Worm (Caenorhabditis elegans) whole organism, L1 larva: Measurements from ENCODE around the gene C26D10.7.

Experiments
- C16A3.4 ChIP-seq: fragments of 150-350 bp; optimal IDR thresholded peaks from 2 replicates; lab custom pipeline; 2014; ENCODE audit warnings: missing biosample characterization, missing genetic modification characterization
- aly-2 ChIP-seq: fragments of 150-350 bp; optimal IDR thresholded peaks from 2 replicates; lab custom pipeline; 2014; ENCODE audit warnings: missing biosample characterization, missing genetic modification characterization
- ama-1 ChIP-seq: fragments of 150-350 bp; optimal IDR thresholded peaks from 2 replicates; lab custom pipeline; 2014
- blmp-1 ChIP-seq: fragments of 150-350 bp; optimal IDR thresholded peaks from 2 replicates; lab custom pipeline; 2014; ENCODE audit warnings: missing biosample characterization, missing genetic modification characterization
- ceh-63 ChIP-seq: fragments of 200-800 bp; sonication (Bioruptor generic); optimal IDR thresholded peaks from 2 replicates; lab custom pipeline; 2018; ENCODE audit warnings: mild to moderate bottlenecking, missing genetic modification characterization, missing compliant biosample characterization
- ceh-88 ChIP-seq: fragments of 200-800 bp; sonication (Bioruptor generic); IDR thresholded peaks from 2 replicates; pipeline ENCODE4 v1.3.6; 2022; ENCODE audit warnings: missing genetic modification characterization, missing compliant biosample characterization
- dpl-1 ChIP-seq, 3 experiments: fragments of 150-350 bp in 2 of 3; sonication (generic microtip) in 1 of 3; optimal IDR thresholded peaks; 2 replicates each; lab custom pipeline; 2014 to 2017; ENCODE audit warnings: missing biosample characterization in 3 of 3, missing genetic modification characterization in 3 of 3, missing genetic modification reagents in 3 of 3
- dsc-1 ChIP-seq: sonication (generic microtip); optimal IDR thresholded peaks from 2 replicates; lab custom pipeline; 2016; ENCODE audit warnings: mild to moderate bottlenecking, missing genetic modification characterization, missing compliant biosample characterization
- efl-1 ChIP-seq, 4 experiments: fragments of 150-350 bp; optimal IDR thresholded peaks in 3 of 4; peaks in 1 of 4; 1 replicate in 1 of 4; 2 replicates in 3 of 4; lab custom pipeline; 2014; ENCODE audit warnings: missing biosample characterization in 2 of 4, missing genetic modification characterization in 2 of 4, missing genetic modification reagents in 2 of 4
- efl-3 ChIP-seq: fragments of 200-800 bp; sonication (Bioruptor generic); optimal IDR thresholded peaks from 2 replicates; lab custom pipeline; 2018; ENCODE audit warnings: mild to moderate bottlenecking, missing genetic modification characterization, missing compliant biosample characterization
- egl-13 ChIP-seq: sonication (generic microtip); optimal IDR thresholded peaks from 2 replicates; lab custom pipeline; 2016; ENCODE audit warnings: missing genotype, missing genetic modification reagents, missing genetic modification characterization, missing compliant biosample characterization
- elt-3 ChIP-seq, 6 experiments: fragments of 150-350 bp in 1 of 6; sonication (generic microtip); optimal IDR thresholded peaks; 2 replicates each; lab custom pipeline; 2017 to 2018; ENCODE audit warnings: missing biosample characterization in 6 of 6, missing genetic modification characterization in 6 of 6, inconsistent platforms in 1 of 6
- ets-5 ChIP-seq: fragments of 200-800 bp; sonication (Bioruptor generic); IDR thresholded peaks from 2 replicates; pipeline ENCODE4 v1.3.6; 2022; ENCODE audit warnings: missing genetic modification characterization, missing compliant biosample characterization
- fkh-10 ChIP-seq: sonication (generic microtip); optimal IDR thresholded peaks from 2 replicates; lab custom pipeline; 2017; ENCODE audit warnings: missing biosample characterization, missing genetic modification reagents, missing genetic modification characterization
- fkh-4 ChIP-seq: sonication (generic microtip); optimal IDR thresholded peaks from 2 replicates; lab custom pipeline; 2016; ENCODE audit warnings: missing compliant biosample characterization, missing genetic modification characterization, borderline replicate concordance
- fkh-8 ChIP-seq: sonication (generic microtip); optimal IDR thresholded peaks from 2 replicates; lab custom pipeline; 2016; ENCODE audit warnings: mild to moderate bottlenecking, missing genetic modification characterization, missing compliant biosample characterization
- fos-1 ChIP-seq: fragments of 150-350 bp; optimal IDR thresholded peaks from 2 replicates; lab custom pipeline; 2014; ENCODE audit warnings: missing biosample characterization, missing genetic modification characterization
- grh-1 ChIP-seq: fragments of 200-800 bp; sonication (Bioruptor generic); IDR thresholded peaks from 2 replicates; pipeline ENCODE4 v1.3.6; 2022; ENCODE audit warnings: missing genetic modification reagents, missing genetic modification characterization, missing compliant biosample characterization
- hpl-2 ChIP-seq: fragments of 150-350 bp; optimal IDR thresholded peaks from 2 replicates; lab custom pipeline; 2014; ENCODE audit warnings: missing biosample characterization, missing genetic modification reagents, missing genetic modification characterization
- isw-1 ChIP-seq: fragments of 200-800 bp; sonication (Bioruptor generic); IDR thresholded peaks from 2 replicates; pipeline ENCODE4 v1.3.6; 2022; ENCODE audit warnings: missing genetic modification characterization, missing compliant biosample characterization
- lin-13 ChIP-seq: fragments of 150-350 bp; optimal IDR thresholded peaks from 2 replicates; lab custom pipeline; 2014; ENCODE audit warnings: missing biosample characterization, missing genetic modification reagents, missing genetic modification characterization
- lin-15B ChIP-seq: fragments of 150-350 bp; sonication (generic microtip); optimal IDR thresholded peaks from 3 replicates; lab custom pipeline; 2014; ENCODE audit warnings: missing biosample characterization, missing genetic modification characterization
- lin-35 ChIP-seq, 2 experiments: fragments of 150-350 bp; optimal IDR thresholded peaks; 2 replicates each; lab custom pipeline; 2014; ENCODE audit warnings: missing biosample characterization in 2 of 2, missing genetic modification characterization in 2 of 2, missing genetic modification reagents in 2 of 2
- lin-39 ChIP-seq: fragments of 150-350 bp; optimal IDR thresholded peaks from 2 replicates; lab custom pipeline; 2014; ENCODE audit warnings: missing biosample characterization, missing genetic modification reagents, missing genetic modification characterization
- lir-3 ChIP-seq: sonication (generic microtip); optimal IDR thresholded peaks from 2 replicates; lab custom pipeline; 2016; ENCODE audit warnings: mild to moderate bottlenecking, missing genetic modification characterization, moderate library complexity, missing compliant biosample characterization; ENCODE audit not compliant: poor library complexity
- mab-9 ChIP-seq: fragments of 200-800 bp; sonication (Bioruptor generic); IDR thresholded peaks from 2 replicates; pipeline ENCODE4 v1.3.6; 2022; ENCODE audit warnings: missing genetic modification reagents, missing genetic modification characterization, missing compliant biosample characterization
- mdl-1 ChIP-seq, 2 experiments: fragments of 150-350 bp; optimal IDR thresholded peaks; 2 replicates each; lab custom pipeline; 2014 to 2017; ENCODE audit warnings: missing biosample characterization in 2 of 2, missing genetic modification characterization in 2 of 2, inconsistent platforms in 1 of 2
- mef-2 ChIP-seq: fragments of 150-350 bp; optimal IDR thresholded peaks from 2 replicates; lab custom pipeline; 2014; ENCODE audit warnings: missing biosample characterization, missing genetic modification characterization
- nhr-11 ChIP-seq: fragments of 150-350 bp; optimal IDR thresholded peaks from 2 replicates; lab custom pipeline; 2014; ENCODE audit warnings: missing biosample characterization, missing genetic modification characterization
- nhr-12 ChIP-seq: sonication (generic microtip); optimal IDR thresholded peaks from 2 replicates; lab custom pipeline; 2017; ENCODE audit warnings: missing biosample characterization, missing genetic modification characterization
- nhr-19 ChIP-seq: fragments of 200-800 bp; sonication (Bioruptor generic); conservative IDR thresholded peaks from 2 replicates; pipeline ENCODE4 v1.3.6; 2022; ENCODE audit warnings: missing genetic modification characterization, missing compliant biosample characterization
- nhr-20 ChIP-seq: sonication (generic microtip); optimal IDR thresholded peaks from 2 replicates; lab custom pipeline; 2016; ENCODE audit warnings: mild to moderate bottlenecking, missing genetic modification characterization, missing compliant biosample characterization
- nhr-237 ChIP-seq: fragments of 150-350 bp; optimal IDR thresholded peaks from 2 replicates; lab custom pipeline; 2014; ENCODE audit warnings: missing biosample characterization, missing genetic modification characterization
- nhr-76 ChIP-seq: sonication (generic microtip); optimal IDR thresholded peaks from 2 replicates; lab custom pipeline; 2017; ENCODE audit warnings: missing biosample characterization, missing genetic modification characterization
- nhr-77 ChIP-seq: fragments of 150-350 bp; optimal IDR thresholded peaks from 2 replicates; lab custom pipeline; 2014; ENCODE audit warnings: missing biosample characterization, missing genetic modification characterization
- nhr-85 ChIP-seq: sonication (generic microtip); peaks from one replicate; lab custom pipeline; 2016; ENCODE audit warnings: missing genetic modification characterization, inconsistent platforms, missing compliant biosample characterization
- nhr-90 ChIP-seq: sonication (generic microtip); optimal IDR thresholded peaks from 2 replicates; lab custom pipeline; 2016; ENCODE audit warnings: mild to moderate bottlenecking, missing genetic modification characterization, missing compliant biosample characterization; ENCODE audit not compliant: poor library complexity
- pqm-1 ChIP-seq: sonication (generic microtip); optimal IDR thresholded peaks from 3 replicates; lab custom pipeline; 2017; ENCODE audit warnings: missing biosample characterization, missing genetic modification characterization
- rnt-1 ChIP-seq: sonication (generic microtip); optimal IDR thresholded peaks from 2 replicates; lab custom pipeline; 2016; ENCODE audit warnings: mild to moderate bottlenecking, missing genetic modification characterization, moderate library complexity, missing compliant biosample characterization
- skn-1 ChIP-seq: fragments of 150-350 bp; optimal IDR thresholded peaks from 2 replicates; lab custom pipeline; 2014; ENCODE audit warnings: missing biosample characterization, missing genetic modification characterization
- snpc-4 ChIP-seq: fragments of 150-350 bp; optimal IDR thresholded peaks from 2 replicates; lab custom pipeline; 2014; ENCODE audit warnings: missing biosample characterization, missing genetic modification characterization
- snu-23 ChIP-seq: sonication (generic microtip); optimal IDR thresholded peaks from 2 replicates; lab custom pipeline; 2016; ENCODE audit warnings: missing genetic modification characterization, missing compliant biosample characterization
- sox-4 ChIP-seq: sonication (generic microtip); optimal IDR thresholded peaks from 2 replicates; lab custom pipeline; 2016; ENCODE audit warnings: missing genetic modification characterization, missing compliant biosample characterization
- sptf-1 ChIP-seq: fragments of 150-350 bp; optimal IDR thresholded peaks from 2 replicates; lab custom pipeline; 2014; ENCODE audit warnings: missing biosample characterization, missing genetic modification characterization
- sup-37 ChIP-seq: fragments of 200-800 bp; sonication (Bioruptor generic); optimal IDR thresholded peaks from 2 replicates; lab custom pipeline; 2018; ENCODE audit warnings: mild to moderate bottlenecking, missing genetic modification characterization, missing compliant biosample characterization
- swsn-7 ChIP-seq: sonication (generic microtip); optimal IDR thresholded peaks from 2 replicates; lab custom pipeline; 2016; ENCODE audit warnings: missing genetic modification characterization, missing compliant biosample characterization
- tbx-2 ChIP-seq: sonication (generic microtip); optimal IDR thresholded peaks from 2 replicates; lab custom pipeline; 2016; ENCODE audit warnings: missing genetic modification characterization, missing compliant biosample characterization
- tlp-1 ChIP-seq: fragments of 150-350 bp; optimal IDR thresholded peaks from 2 replicates; lab custom pipeline; 2014; ENCODE audit warnings: missing biosample characterization, missing genetic modification characterization
- unc-130 ChIP-seq: fragments of 150-350 bp; optimal IDR thresholded peaks from 2 replicates; lab custom pipeline; 2017; ENCODE audit warnings: missing biosample characterization, missing genetic modification characterization, inconsistent platforms
- unc-30 ChIP-seq: sonication (generic microtip); optimal IDR thresholded peaks from 2 replicates; lab custom pipeline; 2017; ENCODE audit warnings: missing biosample characterization, missing genetic modification characterization
- unc-86 ChIP-seq: sonication (generic microtip); optimal IDR thresholded peaks from 2 replicates; lab custom pipeline; 2016; ENCODE audit warnings: missing genetic modification characterization, missing compliant biosample characterization
- unc-98 ChIP-seq: fragments of 200-800 bp; sonication (Bioruptor generic); IDR thresholded peaks from 2 replicates; pipeline ENCODE4 v1.3.6; 2022; ENCODE audit warnings: missing genetic modification characterization, missing compliant biosample characterization
- zip-4 ChIP-seq: fragments of 200-800 bp; sonication (Bioruptor generic); optimal IDR thresholded peaks from 2 replicates; lab custom pipeline; 2018; ENCODE audit warnings: mild to moderate bottlenecking, missing genetic modification characterization, moderate library complexity, missing compliant biosample characterization
- ztf-11 ChIP-seq, 2 experiments: sonication (generic microtip); optimal IDR thresholded peaks; 2 replicates each; lab custom pipeline; 2016 to 2017; ENCODE audit warnings: missing genetic modification characterization in 2 of 2, missing biosample characterization in 1 of 2, missing compliant biosample characterization in 1 of 2

Gene C26D10.7

ce11 chrII:8325002-8325539 lies 8.7 kb upstream of the C26D10.7 start, which contains the start of the genes ran-3 and C26D10.3 (continued):
- no peak for TF ChIP-seq nhr-76 (tag; lab: Kevin White, UChicago)
- no peak for TF ChIP-seq mab-9 (GFP tag; lab: Robert Waterston, UW)
- TF ChIP-seq unc-86: peak; percentile 9
- no peak for TF ChIP-seq fos-1 (tag; lab: Kevin White, UChicago)
- TF ChIP-seq sup-37 (GFP tag; lab: Kevin White, UChicago): no peak
- peak; percentile 70 for TF ChIP-seq nhr-20 (tag; lab: Kevin White, UChicago)
- TF ChIP-seq pqm-1 (tag; lab: Kevin White, UChicago): no peak
- TF ChIP-seq lin-35 (GFP tag; optimal IDR thresholded peaks at IDR 0.05; lab: Kevin White, UChicago): peak; percentile 59 to 61
- TF ChIP-seq sptf-1 (tag; lab: Kevin White, UChicago): no peak
- no peak for TF ChIP-seq unc-30 (tag; lab: Kevin White, UChicago)
- peak; percentile 43 for TF ChIP-seq lin-13 (GFP tag; lab: Kevin White, UChicago)
- TF ChIP-seq mdl-1 (tag; optimal IDR thresholded peaks at IDR 0.05; lab: Kevin White, UChicago): no peak
- TF ChIP-seq lir-3 (tag; lab: Kevin White, UChicago): peak; percentile 18
- TF ChIP-seq nhr-12: no peak
- TF ChIP-seq egl-13 (tag; lab: Kevin White, UChicago): no peak
- TF ChIP-seq fkh-8 (tag; lab: Kevin White, UChicago): no peak
- no peak for TF ChIP-seq ceh-88 (GFP tag; lab: Robert Waterston, UW)
- no peak for TF ChIP-seq ceh-63 (GFP tag; lab: Kevin White, UChicago)
- TF ChIP-seq fkh-4 (tag; lab: Kevin White, UChicago): no peak
- no peak for TF ChIP-seq ztf-11 (tag; optimal IDR thresholded peaks at IDR 0.05; lab: Kevin White, UChicago)
- TF ChIP-seq tbx-2: peak; percentile 46
- peak; percentile 48 for TF ChIP-seq skn-1 (tag; lab: Kevin White, UChicago)
- TF ChIP-seq lin-39 (tag; lab: Kevin White, UChicago): peak; percentile 11
- peak; percentile 34 to 70 for TF ChIP-seq efl-1 (optimal IDR thresholded peaks at IDR 0.05; lab: Kevin White, UChicago)
- TF ChIP-seq efl-1 (GFP tag; optimal IDR thresholded peaks at IDR 0.05 in 1 of 2; lab: Kevin White, UChicago): peak; percentile 56 to 94
- TF ChIP-seq tlp-1 (tag; lab: Kevin White, UChicago): no peak
- no peak for TF ChIP-seq nhr-77 (tag; lab: Kevin White, UChicago)
- TF ChIP-seq unc-98 (GFP tag; lab: Robert Waterston, UW): no peak
- TF ChIP-seq nhr-237: no peak
- no peak for TF ChIP-seq ama-1 (lab: Kevin White, UChicago)
- TF ChIP-seq fkh-10: no peak
- TF ChIP-seq unc-130 (tag; lab: Kevin White, UChicago): peak; percentile 86
- TF ChIP-seq zip-4: no peak
- no peak for TF ChIP-seq dsc-1
- peak; percentile 53 for TF ChIP-seq swsn-7
- TF ChIP-seq elt-3 (tag; optimal IDR thresholded peaks at IDR 0.05; lab: Kevin White, UChicago): peak in 1 of 6 experiments; percentile 54
- no peak for TF ChIP-seq lin-15B (tag; lab: Kevin White, UChicago)
- TF ChIP-seq hpl-2 (GFP tag; lab: Kevin White, UChicago): no peak
- TF ChIP-seq snu-23 (GFP tag; lab: Kevin White, UChicago): peak; percentile 68
- TF ChIP-seq ets-5 (GFP tag; lab: Robert Waterston, UW): no peak
- TF ChIP-seq sox-4 (tag; lab: Kevin White, UChicago): no peak
- TF ChIP-seq nhr-85 (tag; lab: Kevin White, UChicago): peak; percentile 45
- TF ChIP-seq grh-1 (GFP tag; lab: Robert Waterston, UW): no peak
- TF ChIP-seq isw-1 (GFP tag; lab: Robert Waterston, UW): no peak
- TF ChIP-seq nhr-19 (GFP tag; lab: Robert Waterston, UW): peak; percentile 56
- peak; percentile 49 to 64 (median 54) for TF ChIP-seq dpl-1 (GFP tag; optimal IDR thresholded peaks at IDR 0.05; lab: Kevin White, UChicago)
- peak; percentile 60 for TF ChIP-seq rnt-1 (tag; lab: Kevin White, UChicago)
- TF ChIP-seq C16A3.4 (tag; lab: Kevin White, UChicago): peak; percentile 68
- no peak for TF ChIP-seq nhr-11 (tag; lab: Kevin White, UChicago)
- TF ChIP-seq blmp-1 (tag; lab: Kevin White, UChicago): peak; percentile 52
- TF ChIP-seq snpc-4: no peak
- TF ChIP-seq nhr-90 (tag; lab: Kevin White, UChicago): peak; percentile 3
- no peak for TF ChIP-seq efl-3 (GFP tag; lab: Kevin White, UChicago)
- TF ChIP-seq aly-2 (tag; lab: Kevin White, UChicago): no peak
- no peak for TF ChIP-seq mef-2 (tag; lab: Kevin White, UChicago)
